Worm (Caenorhabditis elegans): ENCODE results near the gene nhr-47.
A peak's percentile ranks its signal among the peaks of the same experiment; 100 is the strongest.

nhr-47 gene

DNA sequence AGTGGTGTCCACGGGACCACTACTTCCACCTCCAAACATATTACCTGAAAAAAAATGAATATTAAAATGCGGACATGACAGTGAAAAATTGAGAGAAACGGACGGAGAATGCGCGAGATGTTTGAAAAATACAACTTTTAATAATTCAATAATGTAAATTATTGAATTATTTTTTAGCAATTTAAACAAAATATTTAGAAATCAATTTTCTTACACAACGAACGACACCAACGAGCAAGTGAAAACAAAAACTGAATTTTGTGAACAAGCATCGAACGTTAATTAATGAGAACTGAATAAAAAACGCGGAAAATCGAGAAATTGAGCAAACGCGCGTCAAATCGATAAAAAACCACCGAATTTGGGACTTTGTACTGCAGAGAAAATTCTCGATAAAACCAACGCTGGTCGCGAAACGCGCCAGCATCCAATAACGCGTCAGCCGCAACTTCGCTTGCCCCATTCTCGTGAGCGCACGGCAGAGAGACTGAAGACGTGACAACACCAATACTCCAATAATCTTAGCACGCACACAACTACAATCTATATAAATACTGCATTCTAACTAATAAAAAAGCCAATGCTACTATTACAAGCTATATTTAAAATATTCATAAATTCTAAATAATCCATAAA lies at the start of gene nhr-47, which contains the start of gene dnj-19 (continued):
- TF ChIP-seq ceh-34 (tag; optimal IDR thresholded peaks at IDR 0.05) (peak; percentile 83), pax-1 (tag; optimal IDR thresholded peaks at IDR 0.05) (no peak), che-1 (tag; optimal IDR thresholded peaks at IDR 0.05) (no peak), ceh-19 (GFP tag; optimal IDR thresholded peaks at IDR 0.05) (peak; percentile 35), ceh-6 (GFP tag; optimal IDR thresholded peaks at IDR 0.05) (no peak), pha-2 (tag; optimal IDR thresholded peaks at IDR 0.05) (no peak), ttx-3 (tag; optimal IDR thresholded peaks at IDR 0.05) (peak; percentile 26), unc-55 (GFP tag; optimal IDR thresholded peaks at IDR 0.05) (peak; percentile 61), sdc-2 (tag; optimal IDR thresholded peaks at IDR 0.05) (peak; percentile 18), tbx-2 (tag; optimal IDR thresholded peaks at IDR 0.05) (peak; percentile 64), ceh-48 (tag; optimal IDR thresholded peaks at IDR 0.05) (peak; percentile 88), hlh-13 (GFP tag; optimal IDR thresholded peaks at IDR 0.05) (no peak), lim-6 (tag; optimal IDR thresholded peaks at IDR 0.05) (no peak), madf-2 (tag; optimal IDR thresholded peaks at IDR 0.05) (peak; percentile 64), ama-1 (optimal IDR thresholded peaks at IDR 0.05) (no peak), ceh-45 (GFP tag; IDR thresholded peaks at IDR 0.05) (peak; percentile 32; the same call in 1 of the 2 replicates), ztf-16 (tag; optimal IDR thresholded peaks at IDR 0.05) (no peak), fax-1 (tag; optimal IDR thresholded peaks at IDR 0.05) (no peak)

DNA sequence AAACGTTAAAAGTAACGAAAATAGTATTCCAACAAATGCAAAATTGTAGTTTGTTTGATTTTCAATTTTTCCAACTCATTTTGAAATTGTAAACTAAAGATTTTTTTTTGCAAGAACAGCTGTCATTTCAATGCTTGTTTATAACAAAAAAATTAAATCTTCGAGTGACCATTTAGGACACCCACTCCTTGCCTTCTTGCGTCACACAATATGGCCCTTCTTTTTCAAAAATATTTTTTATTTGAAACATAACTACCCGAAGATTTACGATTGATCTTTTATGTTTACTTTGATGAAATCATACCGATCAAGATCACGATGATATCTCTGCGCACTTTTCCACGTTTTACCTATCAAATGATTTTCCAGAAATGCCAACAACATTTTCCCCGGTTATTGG lies 45.2 kb upstream of the nhr-47 start, which contains the start of gene ZC317.2:
Gene ZC317.2, plus strand, starts transcription at position 301 of the 400 bp plus-strand sequence.
- TF ChIP-seq hlh-15 (tag; optimal IDR thresholded peaks at IDR 0.05) (no peak), pha-2 (tag; optimal IDR thresholded peaks at IDR 0.05) (no peak), C08G9.2 (tag; optimal IDR thresholded peaks at IDR 0.05) (no peak), hlh-13 (GFP tag; optimal IDR thresholded peaks at IDR 0.05) (no peak), pax-1 (tag; optimal IDR thresholded peaks at IDR 0.05) (no peak), fkh-10 (GFP tag; optimal IDR thresholded peaks at IDR 0.05) (no peak), zip-5 (tag; optimal IDR thresholded peaks at IDR 0.05) (no peak), fkh-6 (tag; optimal IDR thresholded peaks at IDR 0.05) (no peak), ceh-18 (tag; optimal IDR thresholded peaks at IDR 0.05) (no peak), eyg-1 (tag; optimal IDR thresholded peaks at IDR 0.05) (no peak), dmd-4 (tag; optimal IDR thresholded peaks at IDR 0.05; ENCODE audit: borderline replicate concordance) (no peak), ceh-48 (tag; optimal IDR thresholded peaks at IDR 0.05) (no peak), ceh-34 (tag; optimal IDR thresholded peaks at IDR 0.05) (no peak), nhr-11 (tag; optimal IDR thresholded peaks at IDR 0.05) (no peak), tbx-2 (tag; optimal IDR thresholded peaks at IDR 0.05) (no peak), che-1 (tag; optimal IDR thresholded peaks at IDR 0.05) (no peak)

DNA sequence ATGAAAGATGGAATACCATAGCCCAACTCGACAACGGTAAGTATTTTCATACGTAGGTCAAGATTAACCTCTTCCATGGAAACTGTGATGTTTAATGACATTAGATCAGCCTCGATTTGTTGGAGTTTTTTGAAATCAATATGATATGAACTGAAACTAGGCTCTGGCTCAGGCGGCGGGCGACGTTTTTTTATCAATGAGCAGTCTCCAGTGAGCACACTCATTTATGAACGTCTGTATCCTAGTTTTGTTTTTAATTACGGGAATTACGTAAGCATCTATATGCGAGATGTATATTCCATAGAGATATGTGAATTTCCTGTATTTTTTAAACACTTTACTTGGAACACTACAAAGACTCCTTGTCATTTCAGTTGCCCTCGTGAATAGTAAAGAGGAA lies 42.2 kb upstream of the nhr-47 start, which contains the start of gene srg-67:
Gene srg-67, minus strand, starts transcription at position 101 of the 400 bp plus-strand sequence.
- TF ChIP-seq tbx-2 (tag; optimal IDR thresholded peaks at IDR 0.05) (no peak), T23F11.4 (GFP tag; optimal IDR thresholded peaks at IDR 0.05) (no peak)

DNA sequence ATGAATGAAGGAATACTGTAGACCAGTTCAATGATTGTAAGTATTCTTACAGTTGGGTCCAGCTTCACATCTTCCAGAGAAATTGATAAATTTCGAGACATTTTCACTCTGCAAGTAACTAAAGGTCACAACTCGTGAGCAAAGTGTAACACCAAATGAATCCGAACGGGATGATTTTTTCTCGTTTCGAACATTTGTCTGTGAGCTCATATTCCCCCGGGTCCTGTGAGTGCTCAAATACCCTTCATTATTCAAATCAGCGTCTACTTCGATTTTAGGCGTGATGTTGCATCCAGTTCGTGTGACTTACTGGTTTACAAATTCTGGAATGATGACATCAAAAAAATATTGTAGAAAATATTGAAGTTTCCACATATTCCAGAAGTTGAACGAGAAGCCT lies 39.7 kb upstream of the nhr-47 start, which contains the start of gene srg-68:
Gene srg-68, minus strand, starts transcription at position 101 of the 400 bp plus-strand sequence.
- TF ChIP-seq syd-9 (tag; optimal IDR thresholded peaks at IDR 0.05) (no peak), elt-2 (tag; optimal IDR thresholded peaks at IDR 0.05) (no peak), nhr-11 (tag; optimal IDR thresholded peaks at IDR 0.05) (no peak), ttx-3 (tag; optimal IDR thresholded peaks at IDR 0.05) (no peak), C08G9.2 (tag; optimal IDR thresholded peaks at IDR 0.05) (no peak), ceh-24 (tag; optimal IDR thresholded peaks at IDR 0.05) (no peak), ceh-48 (tag; optimal IDR thresholded peaks at IDR 0.05) (no peak), pag-3 (tag; optimal IDR thresholded peaks at IDR 0.05; ENCODE audit: borderline replicate concordance) (no peak), hlh-8 (tag; optimal IDR thresholded peaks at IDR 0.05) (no peak), nhr-232 (tag; optimal IDR thresholded peaks at IDR 0.05) (no peak), ref-2 (tag; optimal IDR thresholded peaks at IDR 0.05) (no peak), mec-3 (tag; optimal IDR thresholded peaks at IDR 0.05; ENCODE audit: borderline replicate concordance) (no peak), sdc-2 (tag; optimal IDR thresholded peaks at IDR 0.05) (no peak), K09A11.1 (tag; optimal IDR thresholded peaks at IDR 0.05; ENCODE audit: insufficient read depth) (no peak), dve-1 (tag; optimal IDR thresholded peaks at IDR 0.05) (no peak)
